Worm (Caenorhabditis elegans): Measurements from ENCODE around the gene F14H8.8.
A peak's percentile ranks its signal among the peaks of the same experiment; 100 is the strongest.

Gene F14H8.8

DNA sequence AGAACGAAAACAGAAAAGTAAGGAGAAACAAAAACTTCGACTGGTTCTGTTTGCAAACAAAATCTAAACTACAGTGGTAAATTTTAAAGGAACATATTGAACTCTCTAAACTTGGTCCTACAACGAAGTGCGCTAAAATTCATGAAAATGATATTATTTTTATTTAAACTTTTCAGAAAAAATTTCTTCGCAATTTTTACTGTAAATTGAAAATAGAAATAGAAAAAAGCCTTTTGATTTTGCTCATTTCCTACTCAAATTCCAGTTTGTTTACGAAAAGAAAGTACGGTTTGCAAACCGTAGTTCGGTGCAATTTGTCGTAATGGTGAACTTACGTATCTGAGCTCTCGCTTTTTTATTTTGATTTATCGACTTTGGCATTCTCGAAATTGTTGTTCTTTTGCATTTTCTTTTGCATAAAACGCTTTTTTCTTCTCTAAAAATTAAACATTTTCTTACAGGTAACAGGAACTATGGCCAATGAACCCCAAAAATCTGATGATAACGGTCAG, 36.6 kb downstream of the F14H8.8 start, which contains the start of gene otub-1:
otub-1 (plus strand) TSS at position 462 of the 512 bp plus-strand sequence.
- no peak for TF ChIP-seq ahr-1 (tag; optimal IDR thresholded peaks at IDR 0.05)
- no peak for TF ChIP-seq K02D7.2 (tag; optimal IDR thresholded peaks at IDR 0.05)
- no peak for TF ChIP-seq dve-1 (tag; optimal IDR thresholded peaks at IDR 0.05)
- TF ChIP-seq fax-1 (tag; optimal IDR thresholded peaks at IDR 0.05), result no peak
- TF ChIP-seq gmeb-2 (tag; optimal IDR thresholded peaks at IDR 0.05), result no peak
- TF ChIP-seq F13H6.1 (tag; optimal IDR thresholded peaks at IDR 0.05), result no peak
- no peak for TF ChIP-seq hlh-13 (GFP tag; optimal IDR thresholded peaks at IDR 0.05)
- no peak for TF ChIP-seq ttx-3 (tag; optimal IDR thresholded peaks at IDR 0.05)
- no peak for TF ChIP-seq C08G9.2 (tag; optimal IDR thresholded peaks at IDR 0.05)
- TF ChIP-seq K09A11.1 (tag; optimal IDR thresholded peaks at IDR 0.05; ENCODE audit: insufficient read depth), result no peak
- no peak for TF ChIP-seq dmd-4 (tag; optimal IDR thresholded peaks at IDR 0.05; ENCODE audit: borderline replicate concordance)
- no peak for TF ChIP-seq pha-2 (tag; optimal IDR thresholded peaks at IDR 0.05)
- TF ChIP-seq rnt-1 (tag; optimal IDR thresholded peaks at IDR 0.05), result no peak
- TF ChIP-seq ceh-45 (GFP tag; IDR thresholded peaks at IDR 0.05), result no peak
- no peak for TF ChIP-seq T23F11.4 (GFP tag; optimal IDR thresholded peaks at IDR 0.05)
- TF ChIP-seq ceh-9 (tag; optimal IDR thresholded peaks at IDR 0.05), result no peak
- no peak for TF ChIP-seq elt-2 (tag; optimal IDR thresholded peaks at IDR 0.05)

DNA sequence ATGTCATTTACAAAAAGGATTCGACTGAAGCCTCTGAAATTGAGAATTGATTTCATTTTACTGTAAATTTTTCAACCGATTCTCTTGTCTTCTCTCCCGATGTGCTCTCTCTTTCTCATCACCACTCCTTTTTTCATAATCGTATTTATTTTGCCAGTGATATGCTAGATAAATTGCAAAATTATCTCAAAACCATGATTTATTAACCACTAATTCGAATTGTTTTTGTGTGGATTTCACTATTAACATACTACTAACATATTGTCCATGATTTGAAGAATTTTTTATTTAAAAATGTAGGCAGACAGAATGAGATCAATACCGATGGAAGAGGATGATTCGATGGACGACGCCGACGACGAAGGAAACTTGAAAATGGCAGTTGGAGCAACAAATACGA, 37.9 kb downstream of the F14H8.8 start, which contains the start of gene C25D7.10:
C25D7.10 (plus strand) TSS at position 301 of the 400 bp plus-strand sequence.
- TF ChIP-seq T23F11.4 (GFP tag; optimal IDR thresholded peaks at IDR 0.05), result no peak
- TF ChIP-seq Y22D7AL.16 (tag; optimal IDR thresholded peaks at IDR 0.05), result no peak
- no peak for TF ChIP-seq nfya-1 (tag; optimal IDR thresholded peaks at IDR 0.05)
- TF ChIP-seq K09A11.1 (tag; optimal IDR thresholded peaks at IDR 0.05; ENCODE audit: insufficient read depth), result no peak
- TF ChIP-seq hlh-15 (tag; optimal IDR thresholded peaks at IDR 0.05), result no peak
- TF ChIP-seq tbx-7 (tag; optimal IDR thresholded peaks at IDR 0.05), result no peak
- no peak for TF ChIP-seq ceh-6 (GFP tag; optimal IDR thresholded peaks at IDR 0.05)
- no peak for TF ChIP-seq hlh-30 (tag; optimal IDR thresholded peaks at IDR 0.05; ENCODE audit: insufficient read depth)
- TF ChIP-seq ceh-18 (tag; optimal IDR thresholded peaks at IDR 0.05), result no peak
- no peak for TF ChIP-seq unc-42 (tag; optimal IDR thresholded peaks at IDR 0.05)
- TF ChIP-seq sox-4 (tag; optimal IDR thresholded peaks at IDR 0.05), result no peak
- no peak for TF ChIP-seq eyg-1 (tag; optimal IDR thresholded peaks at IDR 0.05)
- no peak for TF ChIP-seq nhr-232 (tag; optimal IDR thresholded peaks at IDR 0.05)
- TF ChIP-seq elt-2 (tag; optimal IDR thresholded peaks at IDR 0.05), result no peak
- no peak for TF ChIP-seq lin-11 (tag; optimal IDR thresholded peaks at IDR 0.05)
- no peak for TF ChIP-seq ets-4 (tag; optimal IDR thresholded peaks at IDR 0.05)

DNA sequence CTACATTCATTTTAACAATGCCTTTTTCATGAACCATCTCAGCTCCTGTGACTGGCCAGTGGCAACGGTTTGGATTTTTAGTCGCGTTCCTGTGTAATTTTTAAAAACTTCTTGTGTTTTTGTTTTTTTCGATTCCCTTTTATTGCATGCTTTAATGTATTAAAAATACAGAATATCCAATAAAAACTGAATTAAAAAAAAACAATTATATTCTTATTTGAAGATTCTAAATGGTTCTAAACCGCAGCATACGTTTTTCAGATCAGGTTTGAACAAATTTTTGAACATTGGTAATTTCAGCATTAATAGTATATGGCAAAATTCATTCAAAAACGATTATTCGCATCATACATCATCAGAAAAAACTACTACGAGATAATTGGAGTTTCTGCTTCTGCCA, 39.1 kb downstream of the F14H8.8 start, which contains the start of gene dnj-3:
dnj-3 (plus strand) TSS at position 301 of the 400 bp plus-strand sequence.
- no peak for TF ChIP-seq che-1 (tag; optimal IDR thresholded peaks at IDR 0.05)
- TF ChIP-seq fkh-10 (GFP tag; optimal IDR thresholded peaks at IDR 0.05), result no peak
- no peak for TF ChIP-seq K09A11.1 (tag; optimal IDR thresholded peaks at IDR 0.05; ENCODE audit: insufficient read depth)
- TF ChIP-seq dve-1 (tag; optimal IDR thresholded peaks at IDR 0.05), result no peak
- no peak for TF ChIP-seq ceh-2 (tag; optimal IDR thresholded peaks at IDR 0.05)
- TF ChIP-seq hlh-30 (tag; optimal IDR thresholded peaks at IDR 0.05; ENCODE audit: insufficient read depth), result no peak
- no peak for TF ChIP-seq zip-5 (tag; optimal IDR thresholded peaks at IDR 0.05)

DNA sequence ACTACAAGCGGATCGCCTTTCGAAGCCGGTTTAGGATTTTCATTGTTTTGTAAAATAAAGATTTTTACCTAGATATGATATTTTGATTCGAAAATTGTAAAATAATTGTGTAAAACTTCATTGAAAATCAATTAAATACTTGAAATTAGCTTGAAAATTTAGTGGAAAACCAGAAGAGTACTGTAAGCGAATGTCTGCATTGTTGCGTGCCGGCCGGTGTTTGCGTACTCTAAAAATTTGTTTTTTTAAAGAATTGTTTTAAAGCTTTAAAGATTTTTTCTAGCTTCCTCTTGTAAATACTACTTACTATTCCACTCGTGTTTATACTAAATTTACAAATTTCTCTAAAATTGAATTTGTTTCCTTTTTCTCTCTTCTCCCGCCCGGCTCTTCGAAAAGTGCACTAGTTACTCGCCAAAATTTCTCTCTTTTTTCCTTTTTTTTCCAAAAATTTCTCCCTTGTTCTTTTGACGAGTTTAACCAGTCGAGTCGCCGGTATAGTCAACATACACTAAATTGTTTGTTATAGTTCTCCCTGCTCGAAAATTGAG, 40.2 kb downstream of the F14H8.8 start:
- TF ChIP-seq ceh-19 (GFP tag; optimal IDR thresholded peaks at IDR 0.05) (no peak), unc-42 (tag; optimal IDR thresholded peaks at IDR 0.05) (peak; percentile 73), K09A11.1 (tag; optimal IDR thresholded peaks at IDR 0.05; ENCODE audit: insufficient read depth) (no peak)

Measured in whole organism, late embryonic.